Worm (Caenorhabditis elegans) whole organism, late embryonic: ENCODE measurements around the gene srh-73.

Experiments used
- ceh-34 ChIP-seq: sonication (generic microtip); optimal IDR thresholded peaks from 2 replicates; lab custom pipeline; 2016; ENCODE audit warnings: mild to moderate bottlenecking, missing genetic modification characterization, missing compliant biosample characterization
- ceh-45 ChIP-seq: fragments of 200-800 bp; sonication (Bioruptor generic); IDR thresholded peaks from 2 replicates; pipeline ENCODE4 v1.3.6; 2022; ENCODE audit warnings: missing genetic modification reagents, missing genetic modification characterization, missing compliant biosample characterization
- ceh-48 ChIP-seq: sonication (generic microtip); optimal IDR thresholded peaks from 2 replicates; lab custom pipeline; 2016; ENCODE audit warnings: missing genetic modification characterization, inconsistent platforms, missing compliant biosample characterization
- ceh-9 ChIP-seq: sonication (generic microtip); optimal IDR thresholded peaks from 2 replicates; lab custom pipeline; 2016; ENCODE audit warnings: mild to moderate bottlenecking, missing genetic modification characterization, inconsistent platforms, missing compliant biosample characterization
- dve-1 ChIP-seq: sonication (generic microtip); optimal IDR thresholded peaks from 2 replicates; lab custom pipeline; 2017; ENCODE audit warnings: antibody characterized with exemption, mild to moderate bottlenecking, missing genetic modification characterization, missing compliant biosample characterization
- hlh-8 ChIP-seq: sonication (generic microtip); optimal IDR thresholded peaks from 2 replicates; lab custom pipeline; 2016; ENCODE audit warnings: missing genotype, missing genetic modification characterization, missing compliant biosample characterization
- pqm-1 ChIP-seq: sonication (generic microtip); optimal IDR thresholded peaks from 2 replicates; lab custom pipeline; 2016; ENCODE audit warnings: missing genetic modification characterization, missing compliant biosample characterization
- ref-2 ChIP-seq: sonication (generic microtip); optimal IDR thresholded peaks from 2 replicates; lab custom pipeline; 2016; ENCODE audit warnings: missing genetic modification characterization, missing compliant biosample characterization
- sox-2 ChIP-seq: fragments of 200-800 bp; sonication (Bioruptor generic); IDR thresholded peaks from 2 replicates; pipeline ENCODE4 v1.3.6; 2022; ENCODE audit warnings: missing genetic modification reagents, missing genetic modification characterization, missing compliant biosample characterization
- unc-3 ChIP-seq, 2 experiments: fragments of 200-800 bp in 1 of 2; sonication (Bioruptor generic) in 1 of 2; sonication (generic microtip) in 1 of 2; conservative IDR thresholded peaks in 1 of 2; optimal IDR thresholded peaks in 1 of 2; 2 replicates each; pipeline versions ENCODE4 v1.3.6 to Lab custom; 2016 to 2022; ENCODE audit warnings: missing compliant biosample characterization in 2 of 2, missing genetic modification characterization in 2 of 2, missing genetic modification reagents in 1 of 2
- unc-42 ChIP-seq: sonication (generic microtip); optimal IDR thresholded peaks from 2 replicates; lab custom pipeline; 2016; ENCODE audit warnings: missing genotype, missing genetic modification characterization, missing compliant biosample characterization

- TF ChIP-seq unc-42 (no peak), pqm-1 (no peak), ceh-45 (GFP tag; lab: Robert Waterston, UW) (no peak), hlh-8 (tag; lab: Kevin White, UChicago) (no peak), ref-2 (tag; lab: Kevin White, UChicago) (no peak), ceh-48 (tag; lab: Kevin White, UChicago) (no peak), unc-3 (GFP tag; conservative IDR thresholded peaks at IDR 0.05; lab: Robert Waterston, UW) (no peak), unc-3 (tag; optimal IDR thresholded peaks at IDR 0.05; lab: Kevin White, UChicago) (no peak), ceh-34 (tag; lab: Kevin White, UChicago) (no peak), dve-1 (tag; lab: Kevin White, UChicago) (no peak), ceh-9 (tag; lab: Kevin White, UChicago) (no peak), sox-2 (GFP tag; lab: Robert Waterston, UW) (no peak)
Measured at ce11 chrII:12507038-12507437, 4.9 kb upstream of the srh-73 start, which contains the start of gene srh-68.
